Worm (Caenorhabditis elegans): ENCODE data around the gene F54F7.14.

DNA sequence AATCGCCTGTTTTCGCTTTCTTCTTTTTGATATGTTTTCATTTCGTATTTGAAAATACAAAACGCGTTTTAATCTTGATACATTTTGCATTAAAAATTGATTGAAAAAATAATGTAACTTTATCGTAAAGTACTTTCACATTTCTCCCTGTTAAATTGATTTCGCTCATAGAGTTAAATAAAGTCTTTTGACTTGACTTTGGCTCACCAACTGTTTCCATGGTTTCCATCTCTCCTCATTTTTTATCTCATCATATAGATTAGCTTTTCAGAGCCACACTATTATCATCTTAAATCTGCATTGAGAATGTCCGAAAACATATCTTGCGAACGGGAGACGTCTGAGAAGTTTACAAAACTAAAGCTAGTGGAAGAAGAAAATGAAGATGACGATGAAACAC lies 12.6 kb downstream of the F54F7.14 start, which contains the start of gene F54F7.10:
- TF ChIP-seq fkh-10 (GFP tag; optimal IDR thresholded peaks at IDR 0.05) (no peak), tbx-2 (tag; optimal IDR thresholded peaks at IDR 0.05) (no peak), ZK546.5 (tag; optimal IDR thresholded peaks at IDR 0.05) (no peak), snpc-4 (tag; optimal IDR thresholded peaks at IDR 0.05) (no peak), pqm-1 (tag; optimal IDR thresholded peaks at IDR 0.05) (no peak), mdl-1 (tag; optimal IDR thresholded peaks at IDR 0.05) (no peak), skn-1 (tag; optimal IDR thresholded peaks at IDR 0.05) (no peak), hmg-11 (tag; optimal IDR thresholded peaks at IDR 0.05) (no peak), ztf-11 (tag; optimal IDR thresholded peaks at IDR 0.05) (no peak)
